Worm (Caenorhabditis elegans) whole organism, mixed stage, embryonic: ENCODE measurements around the gene K05F6.10.

Experiments used
- blmp-1 ChIP-seq: fragments of 150-350 bp; optimal IDR thresholded peaks from 2 replicates; lab custom pipeline; 2014; ENCODE audit warnings: missing biosample characterization, missing genetic modification characterization
- ceh-83 ChIP-seq: fragments of 200-800 bp; sonication (Bioruptor generic); optimal IDR thresholded peaks from 2 replicates; lab custom pipeline; 2018; ENCODE audit warnings: mild to moderate bottlenecking, missing genetic modification characterization, missing compliant biosample characterization
- ces-1 ChIP-seq: fragments of 150-350 bp; optimal IDR thresholded peaks from 2 replicates; lab custom pipeline; 2014; ENCODE audit warnings: missing biosample characterization, missing genetic modification reagents, missing genetic modification characterization
- elt-3 ChIP-seq: fragments of 150-350 bp; optimal IDR thresholded peaks from 2 replicates; lab custom pipeline; 2014; ENCODE audit warnings: missing biosample characterization, missing genetic modification characterization
- ham-2 ChIP-seq: fragments of 200-800 bp; sonication (Bioruptor generic); optimal IDR thresholded peaks from 2 replicates; lab custom pipeline; 2018; ENCODE audit warnings: mild to moderate bottlenecking, missing genetic modification characterization, missing compliant biosample characterization
- lin-13 ChIP-seq: fragments of 150-350 bp; optimal IDR thresholded peaks from 2 replicates; lab custom pipeline; 2014; ENCODE audit warnings: missing biosample characterization, missing genetic modification characterization
- lsy-2 ChIP-seq: fragments of 150-350 bp; optimal IDR thresholded peaks from 2 replicates; lab custom pipeline; 2014; ENCODE audit warnings: missing biosample characterization, missing genetic modification characterization
- nhr-12 ChIP-seq: fragments of 150-350 bp; optimal IDR thresholded peaks from 2 replicates; lab custom pipeline; 2014; ENCODE audit warnings: missing biosample characterization, missing genetic modification characterization
- nhr-237 ChIP-seq: fragments of 150-350 bp; optimal IDR thresholded peaks from 2 replicates; lab custom pipeline; 2014; ENCODE audit warnings: missing biosample characterization, missing genetic modification characterization
- nhr-28 ChIP-seq: fragments of 150-350 bp; optimal IDR thresholded peaks from 2 replicates; lab custom pipeline; 2014; ENCODE audit warnings: missing biosample characterization, missing genetic modification characterization
- snpc-4 ChIP-seq: fragments of 150-350 bp; optimal IDR thresholded peaks from 2 replicates; lab custom pipeline; 2014; ENCODE audit warnings: missing biosample characterization, missing genetic modification characterization
- unc-39 ChIP-seq: fragments of 150-350 bp; optimal IDR thresholded peaks from 2 replicates; lab custom pipeline; 2014; ENCODE audit warnings: missing biosample characterization, missing genetic modification characterization
- unc-62 ChIP-seq: fragments of 150-350 bp; optimal IDR thresholded peaks from 2 replicates; lab custom pipeline; 2014; ENCODE audit warnings: missing biosample characterization, missing genetic modification reagents, missing genetic modification characterization
- zip-8 ChIP-seq: fragments of 150-350 bp; optimal IDR thresholded peaks from 2 replicates; lab custom pipeline; 2014; ENCODE audit warnings: missing biosample characterization, missing genetic modification characterization

DNA sequence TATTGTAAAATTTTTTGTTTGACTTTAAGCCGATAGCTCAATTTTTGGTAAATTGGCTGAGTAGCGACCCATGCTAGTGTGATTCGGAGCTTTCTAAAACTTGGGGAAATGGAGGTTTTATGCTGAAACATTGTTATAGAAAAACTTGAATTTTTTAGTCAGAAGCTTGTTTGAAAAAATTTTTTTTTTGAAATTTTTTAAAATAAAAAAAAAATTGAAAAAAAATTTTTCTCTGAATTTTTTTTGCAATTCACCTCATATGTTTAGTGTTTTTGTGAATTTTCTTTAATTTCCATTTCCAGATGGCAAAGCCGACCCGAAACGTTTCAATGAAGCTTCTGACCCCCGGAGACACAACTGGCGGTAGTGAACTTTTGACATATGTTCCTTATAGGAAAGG lies 46.9 kb downstream of the K05F6.10 start, which contains the start of gene Y51H7BR.4:
- TF ChIP-seq unc-39 (tag; lab: Kevin White, UChicago) (no peak), unc-62 (GFP tag; lab: Kevin White, UChicago) (no peak), lin-13 (tag; lab: Kevin White, UChicago) (no peak), elt-3 (no peak), ces-1 (GFP tag; lab: Kevin White, UChicago) (no peak), lsy-2 (tag; lab: Kevin White, UChicago) (no peak), blmp-1 (tag; lab: Kevin White, UChicago) (no peak), ham-2 (no peak), nhr-237 (tag; lab: Kevin White, UChicago) (no peak), nhr-12 (no peak), nhr-28 (tag; lab: Kevin White, UChicago) (no peak), snpc-4 (tag; lab: Kevin White, UChicago) (no peak), ceh-83 (no peak), zip-8 (tag; lab: Kevin White, UChicago) (no peak)
